Worm (Caenorhabditis elegans): ENCODE measurements around the gene pph-1.

DNA sequence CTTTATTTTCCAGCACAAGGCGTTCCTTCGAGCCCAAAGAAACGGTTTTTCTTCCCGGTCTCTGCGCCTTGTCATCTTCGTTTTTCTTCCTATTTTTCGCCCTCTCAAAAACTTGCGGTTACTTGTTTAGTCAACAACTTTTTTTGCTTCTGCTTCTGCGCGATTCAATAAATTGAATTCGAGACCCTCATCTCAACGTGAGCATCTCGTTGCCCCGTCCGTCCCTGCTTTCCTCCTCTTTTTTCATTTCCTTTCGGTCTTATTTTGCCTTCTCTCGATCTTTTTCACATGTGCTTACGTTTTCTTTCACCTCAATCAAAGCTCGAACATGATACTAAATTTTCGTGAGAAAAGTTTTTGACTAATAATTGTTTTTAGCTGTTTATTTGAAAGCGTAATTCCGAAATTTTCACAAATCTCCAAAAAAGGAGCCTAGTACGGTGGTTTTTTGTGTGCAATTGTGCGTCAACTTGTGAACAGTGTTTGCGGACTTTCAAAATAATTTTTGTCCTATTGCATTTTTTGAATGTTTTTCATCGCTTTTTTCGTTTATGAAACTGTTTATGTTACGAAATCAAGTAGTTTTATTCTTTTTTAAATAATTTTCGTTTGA is 22.3 kb upstream of the pph-1 start:
- TF ChIP-seq him-1 (tag; optimal IDR thresholded peaks at IDR 0.05) (no peak), dao-5 (tag; optimal IDR thresholded peaks at IDR 0.05) (no peak), W03F9.2 (tag; optimal IDR thresholded peaks at IDR 0.05) (no peak)
